Fruit fly (Drosophila melanogaster): ENCODE measurements around the gene Dnali1.

Gene Dnali1

DNA sequence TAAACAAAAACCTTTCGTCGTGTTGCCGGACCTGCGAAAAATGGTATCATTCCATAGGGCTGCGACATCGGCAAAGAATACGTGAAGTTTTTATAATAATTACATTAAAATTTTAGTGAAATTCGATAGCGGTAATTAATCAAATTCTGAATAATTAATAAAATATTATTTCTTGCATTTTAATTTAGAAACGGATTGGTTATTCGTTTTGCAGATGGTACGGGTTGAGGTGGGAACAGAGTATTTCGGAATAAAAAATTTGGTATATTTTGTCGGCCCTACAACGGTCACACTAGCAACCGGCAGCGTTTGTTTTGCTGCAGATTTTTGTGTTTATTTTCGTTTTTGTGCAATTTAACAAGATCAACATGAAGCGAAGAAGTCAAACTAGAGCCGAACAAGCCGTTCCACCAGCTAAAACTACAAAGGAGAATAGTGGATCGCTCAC, 10.6 kb downstream of the Dnali1 start, which contains the start of the genes CG6962 and CG31368 (continued):
- peak; percentile 94 for TF ChIP-seq sens (GFP tag)
- peak; percentile 50 for TF ChIP-seq CG2202 (tag; optimal IDR thresholded peaks at IDR 0.05)
- no peak for TF ChIP-seq C15 (GFP tag; IDR thresholded peaks at IDR 0.05)
- no peak for TF ChIP-seq CG1792 (GFP tag; optimal IDR thresholded peaks at IDR 0.05)
- peak; percentile 80 for TF ChIP-seq H2.0 (GFP tag; IDR thresholded peaks at IDR 0.05)
- TF ChIP-seq lov (optimal IDR thresholded peaks at IDR 0.05), result no peak
- TF ChIP-seq lov (GFP tag; IDR thresholded peaks at IDR 0.05), result no peak
- no peak for TF ChIP-seq sima (GFP tag; optimal IDR thresholded peaks at IDR 0.05)
- peak; percentile 66; the same call in 2 of the 3 replicates for TF ChIP-seq CG11560 (tag; IDR thresholded peaks at IDR 0.05)
- peak; percentile 81 for TF ChIP-seq Fer2 (tag; optimal IDR thresholded peaks at IDR 0.05)
- peak; percentile 22; the same call in 1 of the 2 replicates for TF ChIP-seq CG4360 (GFP tag; IDR thresholded peaks at IDR 0.05)
- TF ChIP-seq CG11093 (GFP tag; IDR thresholded peaks at IDR 0.05), result peak; percentile 30; the same call in 1 of the 3 replicates
- peak; percentile 90 for TF ChIP-seq Abd-B (GFP tag; optimal IDR thresholded peaks at IDR 0.05)
- TF ChIP-seq CG6689 (GFP tag; IDR thresholded peaks at IDR 0.05), result peak; percentile 75
- TF ChIP-seq al (GFP tag; IDR thresholded peaks at IDR 0.05), result peak; percentile 77
- TF ChIP-seq CG3407 (GFP tag; optimal IDR thresholded peaks at IDR 0.05), result peak; percentile 53
- TF ChIP-seq Myb (GFP tag; optimal IDR thresholded peaks at IDR 0.05), result peak; percentile 26
- peak; percentile 87 for TF ChIP-seq grau (tag; optimal IDR thresholded peaks at IDR 0.05)
- TF ChIP-seq CG7556 (GFP tag; optimal IDR thresholded peaks at IDR 0.05), result peak; percentile 72
- no peak for TF ChIP-seq ash1 (GFP tag; optimal IDR thresholded peaks at IDR 0.05)
- peak; percentile 75 for TF ChIP-seq hkb (optimal IDR thresholded peaks at IDR 0.05)
- peak; percentile 72 for TF ChIP-seq hkb (GFP tag; IDR thresholded peaks at IDR 0.05)
- TF ChIP-seq Dfd (GFP tag; optimal IDR thresholded peaks at IDR 0.05), result peak in 1 of 2 experiments; percentile 12
- peak; percentile 55 for TF ChIP-seq CG3065 (GFP tag; optimal IDR thresholded peaks at IDR 0.05)
- no peak for TF ChIP-seq CG4282 (GFP tag; optimal IDR thresholded peaks at IDR 0.05)
- TF ChIP-seq Trl (optimal IDR thresholded peaks at IDR 0.05), result no peak
- peak; percentile 47 for TF ChIP-seq Trl (GFP tag; optimal IDR thresholded peaks at IDR 0.05)
- peak; percentile 90 for TF ChIP-seq CG32532 (GFP tag; IDR thresholded peaks at IDR 0.05)
- no peak for TF ChIP-seq p53 (GFP tag; optimal IDR thresholded peaks at IDR 0.05)
- TF ChIP-seq crp (GFP tag; optimal IDR thresholded peaks at IDR 0.05), result peak in 1 of 2 experiments; percentile 52
- TF ChIP-seq Scr (GFP tag; IDR thresholded peaks at IDR 0.05; ENCODE audit: partially characterized antibody), result 0 out of 2 replicates have a peak, but pooled peaks have one; percentile 12
- TF ChIP-seq CG7963 (GFP tag; IDR thresholded peaks at IDR 0.05; ENCODE audit: partially characterized antibody), result no peak
- peak; percentile 36 for TF ChIP-seq Sry-δ (GFP tag; optimal IDR thresholded peaks at IDR 0.05)
- TF ChIP-seq CG3726 (GFP tag; IDR thresholded peaks at IDR 0.05), result peak; percentile 60; the same call in 1 of the 3 replicates
- TF ChIP-seq CG4854 (GFP tag; optimal IDR thresholded peaks at IDR 0.05), result peak; percentile 61
- TF ChIP-seq CG6791 (GFP tag; IDR thresholded peaks at IDR 0.05; ENCODE audit: partially characterized antibody), result no peak
- peak; percentile 86 for TF ChIP-seq ind (GFP tag; optimal IDR thresholded peaks at IDR 0.05)
- TF ChIP-seq CG1529 (GFP tag; optimal IDR thresholded peaks at IDR 0.05), result peak; percentile 28
- no peak for TF ChIP-seq dati (GFP tag; IDR thresholded peaks at IDR 0.05)
- no peak for TF ChIP-seq eve (GFP tag; optimal IDR thresholded peaks at IDR 0.05)
- TF ChIP-seq CG9817 (tag; optimal IDR thresholded peaks at IDR 0.05), result peak; percentile 92
- TF ChIP-seq ken (GFP tag; IDR thresholded peaks at IDR 0.05), result peak; percentile 74; the same call in 2 of the 3 replicates
- TF ChIP-seq esg (GFP tag; conservative IDR thresholded peaks at IDR 0.05), result peak; percentile 76
- peak; percentile 77 for TF ChIP-seq ranshi (GFP tag; IDR thresholded peaks at IDR 0.05)
- peak; percentile 73 for TF ChIP-seq CG10543 (GFP tag; optimal IDR thresholded peaks at IDR 0.05)
- peak; percentile 84 for TF ChIP-seq Hsf (GFP tag; optimal IDR thresholded peaks at IDR 0.05)
- peak; percentile 71 for TF ChIP-seq zfh2 (GFP tag; optimal IDR thresholded peaks at IDR 0.05)
- peak; percentile 82 for TF ChIP-seq CG2678 (tag; optimal IDR thresholded peaks at IDR 0.05)
- peak; percentile 84 for TF ChIP-seq fd96Cb (tag; optimal IDR thresholded peaks at IDR 0.05)
- peak; percentile 82 for TF ChIP-seq CG15269 (tag; optimal IDR thresholded peaks at IDR 0.05)
- TF ChIP-seq CG8478 (optimal IDR thresholded peaks at IDR 0.05), result no peak
- TF ChIP-seq B-H1 (GFP tag; IDR thresholded peaks at IDR 0.05), result peak; percentile 77
- peak; percentile 84 for TF ChIP-seq CG10366 (GFP tag; IDR thresholded peaks at IDR 0.05)

Data from whole organism, embryonic.